Worm (Caenorhabditis elegans) whole organism, early embryonic: Measurements from ENCODE around the gene F58D12.1.

Source experiments
- F13C5.2 ChIP-seq: sonication (generic microtip); optimal IDR thresholded peaks from 2 replicates; lab custom pipeline; 2017; ENCODE audit warnings: mild to moderate bottlenecking, missing genetic modification characterization, inconsistent platforms, missing compliant biosample characterization
- ceh-36 ChIP-seq: sonication (generic microtip); optimal IDR thresholded peaks from 2 replicates; lab custom pipeline; 2016; ENCODE audit warnings: missing genetic modification characterization, inconsistent platforms, missing compliant biosample characterization
- flt-1 ChIP-seq: fragments of 200-800 bp; sonication (Bioruptor generic); IDR thresholded peaks from 2 replicates; pipeline ENCODE4 v1.3.6; 2022; ENCODE audit warnings: missing genetic modification characterization, missing compliant biosample characterization
- hmbx-1 ChIP-seq: sonication (generic microtip); optimal IDR thresholded peaks from 2 replicates; lab custom pipeline; 2016; ENCODE audit warnings: mild to moderate bottlenecking, missing genetic modification characterization, missing compliant biosample characterization

DNA sequence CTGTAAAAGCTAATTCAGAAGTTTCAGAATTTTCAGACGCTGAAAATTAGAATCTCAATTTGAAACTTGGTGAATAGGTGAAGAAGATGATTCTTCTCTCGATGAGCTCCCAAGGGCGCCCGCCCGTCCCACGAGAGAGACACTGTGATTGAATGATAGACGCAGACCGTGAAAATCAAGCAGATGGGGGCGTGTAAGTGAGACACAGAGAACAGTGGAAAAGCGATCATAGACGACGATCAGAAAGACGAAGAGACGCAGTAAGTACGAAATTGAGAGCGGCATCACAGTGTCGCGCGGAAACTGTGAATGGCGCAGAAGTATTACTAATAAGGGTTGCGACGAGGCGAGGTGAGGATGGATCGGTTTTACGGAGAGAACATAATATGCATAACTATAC, 47.0 kb upstream of the F58D12.1 start:
- no peak for TF ChIP-seq F13C5.2 (tag; lab: Kevin White, UChicago)
- no peak for TF ChIP-seq ceh-36
- TF ChIP-seq hmbx-1 = no peak
- no peak for TF ChIP-seq flt-1 (GFP tag; lab: Robert Waterston, UW)
